Fruit fly (Drosophila melanogaster) whole organism, embryonic: ENCODE results near the gene CG3679.
A peak's percentile ranks its signal among the peaks of the same experiment; 100 is the strongest.

Experiments
- Antp ChIP-seq: fragments of 200-800 bp; sonication (Bioruptor generic); optimal IDR thresholded peaks from 3 replicates; lab custom pipeline; 2016; ENCODE audit warnings: missing biosample characterization, missing genetic modification characterization
- CG10462 ChIP-seq: fragments of 200-800 bp; sonication (Bioruptor generic); optimal IDR thresholded peaks from 2 replicates; lab custom pipeline; 2016; ENCODE audit warnings: missing biosample characterization, missing genetic modification characterization
- CG12155 ChIP-seq: fragments of 200-800 bp; sonication (Bioruptor generic); optimal IDR thresholded peaks from 3 replicates; lab custom pipeline; 2016; ENCODE audit warnings: missing biosample characterization, missing genetic modification characterization
- CG12942 ChIP-seq: fragments of 200-800 bp; sonication (Bioruptor generic); optimal IDR thresholded peaks from 3 replicates; lab custom pipeline; 2016; ENCODE audit warnings: missing biosample characterization, missing genetic modification characterization
- CG13296 ChIP-seq: fragments of 200-800 bp; sonication (Bioruptor generic); optimal IDR thresholded peaks from 3 replicates; lab custom pipeline; 2018; ENCODE audit warnings: missing biosample characterization, mild to moderate bottlenecking, missing genetic modification characterization
- CG14965 ChIP-seq: fragments of 200-800 bp; sonication (Bioruptor generic); optimal IDR thresholded peaks from 2 replicates; lab custom pipeline; 2016; ENCODE audit warnings: missing biosample characterization, missing genetic modification characterization, borderline replicate concordance
- CG15073 ChIP-seq: fragments of 200-800 bp; sonication (Bioruptor generic); optimal IDR thresholded peaks from 2 replicates; lab custom pipeline; 2016; ENCODE audit warnings: missing biosample characterization, missing genetic modification characterization
- CG16815 ChIP-seq: fragments of 200-800 bp; sonication (Bioruptor generic); optimal IDR thresholded peaks from 3 replicates; lab custom pipeline; 2017; ENCODE audit warnings: missing biosample characterization, mild to moderate bottlenecking, missing genetic modification characterization
- CG17186 ChIP-seq: fragments of 200-800 bp; sonication (Bioruptor generic); optimal IDR thresholded peaks from 3 replicates; lab custom pipeline; 2017; ENCODE audit warnings: missing biosample characterization, missing genetic modification reagents, missing genetic modification characterization
- CG17328 ChIP-seq: fragments of 200-800 bp; sonication (Bioruptor generic); IDR thresholded peaks from 2 replicates; pipeline ENCODE4 v1.3.6; 2022; ENCODE audit warnings: missing biosample characterization, missing genetic modification characterization
- CG30403 ChIP-seq: fragments of 200-800 bp; sonication (Bioruptor generic); optimal IDR thresholded peaks from 3 replicates; lab custom pipeline; 2016; ENCODE audit warnings: missing biosample characterization, missing genetic modification characterization
- CG32532 ChIP-seq: fragments of 200-800 bp; sonication (Bioruptor generic); IDR thresholded peaks from 2 replicates; pipeline ENCODE4 v1.3.6; 2022; ENCODE audit warnings: missing biosample characterization, missing genetic modification characterization
- CG32767 ChIP-seq: fragments of 200-800 bp; sonication (Bioruptor generic); IDR thresholded peaks from 2 replicates; pipeline ENCODE4 v1.3.6; 2022; ENCODE audit warnings: missing biosample characterization, missing genetic modification characterization
- CG34376 ChIP-seq: fragments of 200-800 bp; sonication (Bioruptor generic); optimal IDR thresholded peaks from 2 replicates; lab custom pipeline; 2018; ENCODE audit warnings: missing biosample characterization, mild to moderate bottlenecking, missing genetic modification characterization
- CG42726 ChIP-seq: fragments of 200-800 bp; sonication (Bioruptor generic); IDR thresholded peaks from 2 replicates; pipeline ENCODE4 v1.3.6; 2022; ENCODE audit warnings: missing biosample characterization, missing genetic modification characterization; ENCODE audit not compliant: partially characterized antibody
- CG7745 ChIP-seq: fragments of 200-800 bp; sonication (Bioruptor generic); optimal IDR thresholded peaks from 2 replicates; lab custom pipeline; 2018; ENCODE audit warnings: missing biosample characterization, mild to moderate bottlenecking, missing genetic modification characterization, moderate library complexity
- CG7839 ChIP-seq: fragments of 200-800 bp; sonication (Bioruptor generic); optimal IDR thresholded peaks from 3 replicates; lab custom pipeline; 2018; ENCODE audit warnings: missing biosample characterization, mild to moderate bottlenecking, missing genetic modification characterization, moderate library complexity
- CG8478 ChIP-seq: fragments of >200 bp; optimal IDR thresholded peaks from 2 replicates; lab custom pipeline; 2018
- CG9932 ChIP-seq: fragments of 200-800 bp; sonication (Bioruptor generic); IDR thresholded peaks from 2 replicates; pipeline ENCODE4 v1.3.6; 2022; ENCODE audit warnings: missing biosample characterization, missing genetic modification characterization
- D19A ChIP-seq: fragments of 200-800 bp; optimal IDR thresholded peaks from 3 replicates; lab custom pipeline; 2019; ENCODE audit warnings: missing biosample characterization, mild to moderate bottlenecking, missing genetic modification characterization, moderate library complexity
- Dad ChIP-seq: fragments of 200-800 bp; sonication (Bioruptor generic); optimal IDR thresholded peaks from 3 replicates; lab custom pipeline; 2016; ENCODE audit warnings: missing biosample characterization, missing genetic modification characterization
- Dek ChIP-seq: fragments of 200-800 bp; sonication (Bioruptor generic); optimal IDR thresholded peaks from 3 replicates; lab custom pipeline; 2019; ENCODE audit warnings: missing biosample characterization, mild to moderate bottlenecking, missing genetic modification characterization, moderate library complexity
- Dip3 ChIP-seq: fragments of 200-800 bp; sonication (Bioruptor generic); optimal IDR thresholded peaks from 3 replicates; lab custom pipeline; 2016; ENCODE audit warnings: missing biosample characterization, missing genetic modification characterization
- ERR ChIP-seq: fragments of 200-800 bp; sonication (Bioruptor generic); optimal IDR thresholded peaks from 2 replicates; lab custom pipeline; 2016; ENCODE audit warnings: missing biosample characterization, missing genetic modification characterization
- HmgD ChIP-seq: fragments of 200-800 bp; sonication (Bioruptor generic); optimal IDR thresholded peaks from 3 replicates; lab custom pipeline; 2016; ENCODE audit warnings: missing biosample characterization, missing genetic modification characterization
- Hmr ChIP-seq: fragments of 200-800 bp; sonication (Bioruptor generic); optimal IDR thresholded peaks from 3 replicates; lab custom pipeline; 2017; ENCODE audit warnings: mild to moderate bottlenecking, missing biosample characterization, missing genetic modification reagents, missing genetic modification characterization
- Hr78 ChIP-seq, 2 experiments: fragments of 200-800 bp in 1 of 2; fragments of >200 bp in 1 of 2; sonication (Bioruptor generic) in 1 of 2; optimal IDR thresholded peaks; 2 replicates each; lab custom pipeline; 2017 to 2019; ENCODE audit warnings: missing biosample characterization in 2 of 2, missing genetic modification characterization in 2 of 2, mild to moderate bottlenecking in 1 of 2, moderate library complexity in 1 of 2
- Hsf ChIP-seq: fragments of 200-800 bp; sonication (Bioruptor generic); optimal IDR thresholded peaks from 3 replicates; lab custom pipeline; 2016; ENCODE audit warnings: missing biosample characterization, missing genetic modification characterization
- Lim3 ChIP-seq: fragments of 200-800 bp; sonication (Bioruptor generic); IDR thresholded peaks from 2 replicates; pipeline ENCODE4 v1.3.6; 2022; ENCODE audit warnings: missing biosample characterization, missing genetic modification characterization
- MESR4 ChIP-seq: fragments of 200-800 bp; sonication (Bioruptor generic); optimal IDR thresholded peaks from 2 replicates; lab custom pipeline; 2018; ENCODE audit warnings: missing biosample characterization, mild to moderate bottlenecking, missing genetic modification characterization, moderate library complexity
- Med ChIP-seq: fragments of 200-800 bp; sonication (Bioruptor generic); peaks from one replicate; lab custom pipeline; 2016; ENCODE audit warnings: missing biosample characterization, missing genetic modification characterization, mild to moderate bottlenecking, inconsistent platforms, moderate library complexity
- Mes4 ChIP-seq: fragments of 200-800 bp; sonication (Bioruptor generic); optimal IDR thresholded peaks from 2 replicates; lab custom pipeline; 2016; ENCODE audit warnings: missing biosample characterization, missing genetic modification characterization
- NC2α ChIP-seq: fragments of 200-800 bp; sonication (Bioruptor generic); optimal IDR thresholded peaks from 2 replicates; lab custom pipeline; 2016; ENCODE audit warnings: missing biosample characterization, missing genetic modification characterization
- Nf-YA ChIP-seq: fragments of 200-800 bp; sonication (Bioruptor generic); IDR thresholded peaks from 2 replicates; pipeline ENCODE4 v1.3.6; 2022; ENCODE audit warnings: missing biosample characterization, missing genetic modification characterization
- ase ChIP-seq: fragments of 200-800 bp; sonication (Bioruptor generic); IDR thresholded peaks from 3 replicates; pipeline ENCODE4 v1.3.6; 2022; ENCODE audit warnings: missing biosample characterization, missing genetic modification characterization
- br ChIP-seq: fragments of >200 bp; optimal IDR thresholded peaks from 2 replicates; lab custom pipeline; 2017
- bsh ChIP-seq, 2 experiments: fragments of 200-800 bp; sonication (Bioruptor generic); optimal IDR thresholded peaks; 2 replicates each; lab custom pipeline; 2017 to 2018; ENCODE audit warnings: mild to moderate bottlenecking in 2 of 2, missing biosample characterization in 2 of 2, missing genetic modification characterization in 2 of 2, moderate library complexity in 1 of 2
- cad ChIP-seq: fragments of >200 bp; optimal IDR thresholded peaks from 2 replicates; lab custom pipeline; 2017; ENCODE audit warnings: missing biosample characterization, missing genetic modification characterization
- dati ChIP-seq: fragments of 200-800 bp; sonication (Bioruptor generic); IDR thresholded peaks from 2 replicates; pipeline ENCODE4 v1.3.6; 2022; ENCODE audit warnings: missing biosample characterization, missing genetic modification characterization
- fd102C ChIP-seq: fragments of 200-800 bp; sonication (Bioruptor generic); optimal IDR thresholded peaks from 2 replicates; lab custom pipeline; 2018; ENCODE audit warnings: missing biosample characterization, mild to moderate bottlenecking, missing genetic modification characterization, moderate library complexity
- fru ChIP-seq: fragments of >200 bp; optimal IDR thresholded peaks from 2 replicates; lab custom pipeline; 2017
- ham ChIP-seq: fragments of 200-800 bp; sonication (Bioruptor generic); IDR thresholded peaks from 2 replicates; pipeline ENCODE4 v1.3.6; 2022; ENCODE audit warnings: missing biosample characterization, missing genetic modification characterization
- knrl ChIP-seq: fragments of 200-800 bp; sonication (Bioruptor generic); IDR thresholded peaks from 3 replicates; pipeline ENCODE4 v1.3.6; 2022; ENCODE audit warnings: missing biosample characterization, missing genetic modification characterization; ENCODE audit not compliant: partially characterized antibody
- lov ChIP-seq, 2 experiments: fragments of 200-800 bp in 1 of 2; fragments of >200 bp in 1 of 2; sonication (Bioruptor generic) in 1 of 2; IDR thresholded peaks in 1 of 2; optimal IDR thresholded peaks in 1 of 2; 2 replicates in 1 of 2; 3 replicates in 1 of 2; pipeline versions ENCODE4 v1.3.6 to Lab custom; 2017 to 2022; ENCODE audit warnings: missing biosample characterization in 1 of 2, missing genetic modification characterization in 1 of 2
- run ChIP-seq: fragments of 200-800 bp; sonication (Bioruptor generic); optimal IDR thresholded peaks from 3 replicates; lab custom pipeline; 2018; ENCODE audit warnings: missing biosample characterization, mild to moderate bottlenecking, missing genetic modification characterization
- schlank ChIP-seq: fragments of 200-800 bp; sonication (Bioruptor generic); optimal IDR thresholded peaks from 2 replicates; lab custom pipeline; 2018; ENCODE audit warnings: missing biosample characterization, mild to moderate bottlenecking, missing genetic modification characterization
- slp2 ChIP-seq: fragments of 200-800 bp; sonication (Bioruptor generic); optimal IDR thresholded peaks from 2 replicates; lab custom pipeline; 2016; ENCODE audit warnings: missing biosample characterization, missing genetic modification characterization
- sqz ChIP-seq: fragments of 200-800 bp; sonication (Bioruptor generic); optimal IDR thresholded peaks from 3 replicates; lab custom pipeline; 2018; ENCODE audit warnings: missing biosample characterization, mild to moderate bottlenecking, missing genetic modification characterization
- tio ChIP-seq: fragments of 200-800 bp; sonication (Bioruptor generic); optimal IDR thresholded peaks from 2 replicates; lab custom pipeline; 2017; ENCODE audit warnings: missing biosample characterization, missing genetic modification characterization, inconsistent platforms
- tna ChIP-seq: fragments of 200-800 bp; sonication (Bioruptor generic); IDR thresholded peaks from 2 replicates; pipeline ENCODE4 v1.3.6; 2022; ENCODE audit warnings: missing biosample characterization, missing genetic modification characterization; ENCODE audit not compliant: partially characterized antibody

CG3679 gene

DNA sequence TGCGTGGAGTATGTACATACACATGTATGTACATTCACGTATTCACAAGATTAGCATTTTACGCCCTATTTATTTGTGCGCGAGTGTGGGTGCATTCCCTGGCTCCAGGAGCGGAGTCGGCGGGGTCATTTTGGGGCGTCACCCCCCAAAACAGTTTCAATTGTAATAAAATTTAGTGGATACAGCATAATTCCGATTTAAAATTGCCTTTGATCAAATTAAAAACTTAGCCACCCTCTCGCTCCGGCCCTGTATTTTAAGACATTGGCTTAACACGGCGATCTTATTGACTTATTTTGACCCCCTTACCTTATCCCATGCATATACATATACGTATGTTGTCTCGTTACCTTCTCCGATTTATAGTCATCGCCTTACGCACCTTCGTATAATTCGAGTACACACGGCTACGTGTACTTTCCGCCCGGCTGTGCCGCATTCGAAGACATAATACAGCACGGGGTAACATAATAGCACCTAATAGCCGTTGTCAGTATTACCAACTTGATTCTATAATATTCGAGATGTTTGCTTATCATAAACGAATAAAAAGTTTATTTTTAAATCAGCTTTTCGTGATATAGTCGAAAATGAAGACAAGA lies 24.2 kb upstream of the CG3679 start (continued):
- peak; percentile 95 for TF ChIP-seq Antp
- peak; percentile 64 for TF ChIP-seq D19A (tag; lab: Kevin White, UChicago)
- peak; percentile 82 for TF ChIP-seq CG16815 (GFP tag; lab: Kevin White, UChicago)
- TF ChIP-seq NC2α (GFP tag; lab: Kevin White, UChicago) = peak; percentile 60
- peak; percentile 50 to 76 for TF ChIP-seq bsh (GFP tag; optimal IDR thresholded peaks at IDR 0.05; lab: Kevin White, UChicago)
- peak; percentile 81 for TF ChIP-seq Hsf
- TF ChIP-seq CG34376 (GFP tag; lab: Kevin White, UChicago) = peak; percentile 41
- peak; percentile 58; the same call in 1 of the 2 replicates for TF ChIP-seq Lim3
- TF ChIP-seq CG8478 = no peak
- no peak for TF ChIP-seq br (lab: Kevin White, UChicago)
- peak; percentile 68 for TF ChIP-seq CG10462 (GFP tag; lab: Kevin White, UChicago)
- TF ChIP-seq Med = peak; percentile 94
- TF ChIP-seq tio (GFP tag; lab: Kevin White, UChicago) = peak; percentile 71
- peak; percentile 50; the same call in 1 of the 2 replicates for TF ChIP-seq ham
- peak; percentile 41 for TF ChIP-seq HmgD (GFP tag; lab: Kevin White, UChicago)
- peak; percentile 74 for TF ChIP-seq CG30403 (GFP tag; lab: Kevin White, UChicago)
- TF ChIP-seq CG7839 = peak; percentile 88
- peak; percentile 58 for TF ChIP-seq Dek (tag; lab: Kevin White, UChicago)
- peak; percentile 52 for TF ChIP-seq run (tag; lab: Kevin White, UChicago)
- TF ChIP-seq lov (optimal IDR thresholded peaks at IDR 0.05; lab: Kevin White, UChicago) = no peak
- peak; percentile 83; the same call in 2 of the 3 replicates for TF ChIP-seq lov (GFP tag; IDR thresholded peaks at IDR 0.05; lab: Robert Waterston, UW)
- peak; percentile 80 for TF ChIP-seq CG17328 (GFP tag; lab: Robert Waterston, UW)
- TF ChIP-seq ERR (GFP tag; lab: Kevin White, UChicago) = peak; percentile 86
- TF ChIP-seq CG12155 (GFP tag; lab: Kevin White, UChicago) = peak; percentile 69
- TF ChIP-seq Mes4 = peak; percentile 42
- TF ChIP-seq CG12942 (GFP tag; lab: Kevin White, UChicago) = peak; percentile 65
- peak; percentile 77 for TF ChIP-seq schlank (tag; lab: Kevin White, UChicago)
- TF ChIP-seq fd102C = no peak
- TF ChIP-seq Nf-YA (GFP tag; lab: Robert Waterston, UW) = peak; percentile 79
- TF ChIP-seq Hmr (GFP tag; lab: Kevin White, UChicago) = peak; percentile 60
- TF ChIP-seq Dad = peak; percentile 74
- TF ChIP-seq CG32767 (GFP tag; lab: Robert Waterston, UW) = peak; percentile 80; the same call in 1 of the 2 replicates
- TF ChIP-seq CG14965 (GFP tag; lab: Kevin White, UChicago) = peak; percentile 19
- TF ChIP-seq CG17186 (GFP tag; lab: Kevin White, UChicago) = peak; percentile 22
- peak; percentile 69 for TF ChIP-seq dati (GFP tag; lab: Robert Waterston, UW)
- no peak for TF ChIP-seq sqz (GFP tag; lab: Kevin White, UChicago)
- TF ChIP-seq slp2 (GFP tag; lab: Kevin White, UChicago) = peak; percentile 87
- no peak for TF ChIP-seq MESR4 (GFP tag; lab: Kevin White, UChicago)
- TF ChIP-seq tna (GFP tag; lab: Robert Waterston, UW) = no peak
- peak; percentile 87 for TF ChIP-seq ase
- TF ChIP-seq CG9932 (GFP tag; lab: Robert Waterston, UW) = peak; percentile 85
- TF ChIP-seq CG7745 (tag; lab: Kevin White, UChicago) = no peak
- TF ChIP-seq fru (lab: Kevin White, UChicago) = no peak
- peak; percentile 79 for TF ChIP-seq CG42726 (GFP tag; lab: Robert Waterston, UW)
- TF ChIP-seq cad = no peak
- peak; percentile 43; the same call in 1 of the 3 replicates for TF ChIP-seq knrl (GFP tag; lab: Robert Waterston, UW)
- TF ChIP-seq CG13296 (GFP tag; lab: Kevin White, UChicago) = peak; percentile 61
- peak in 1 of 2 experiments; percentile 45 for TF ChIP-seq Hr78 (GFP tag; optimal IDR thresholded peaks at IDR 0.05; lab: Kevin White, UChicago)
- TF ChIP-seq CG15073 (GFP tag; lab: Kevin White, UChicago) = no peak
- TF ChIP-seq CG32532 (GFP tag; lab: Robert Waterston, UW) = peak; percentile 85
- TF ChIP-seq Dip3 = peak; percentile 68
